Fruit fly (Drosophila melanogaster): ENCODE data around the gene sta.

DNA sequence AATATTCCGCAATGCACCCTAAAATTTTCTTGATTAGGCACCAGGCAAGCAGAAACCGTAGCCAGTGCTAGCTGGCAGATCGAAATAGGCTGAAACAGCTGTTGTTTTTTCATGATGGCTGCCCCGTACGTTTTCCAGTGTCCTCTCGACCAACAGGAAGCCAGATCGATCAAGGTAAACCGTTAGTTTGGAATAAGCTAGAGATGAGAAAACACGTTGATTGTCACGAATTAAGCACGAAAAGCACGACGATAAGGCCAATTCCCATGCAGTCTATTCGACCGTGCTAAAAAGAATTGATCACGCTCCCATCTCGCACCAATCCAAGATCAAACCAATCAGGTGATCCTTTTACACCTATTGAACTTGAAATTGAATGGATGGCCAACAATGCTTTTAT lies 28.4 kb downstream of the sta start:
- TF ChIP-seq CG11723 (GFP tag; optimal IDR thresholded peaks at IDR 0.05) (no peak), CG15601 (tag; optimal IDR thresholded peaks at IDR 0.05) (no peak), fru (optimal IDR thresholded peaks at IDR 0.05) (no peak), slou (GFP tag; optimal IDR thresholded peaks at IDR 0.05) (no peak), CG12942 (GFP tag; optimal IDR thresholded peaks at IDR 0.05) (no peak), CG31441 (GFP tag; IDR thresholded peaks at IDR 0.05) (no peak), CG11398 (GFP tag; optimal IDR thresholded peaks at IDR 0.05) (no peak), so (GFP tag; IDR thresholded peaks at IDR 0.05) (no peak), Dip3 (GFP tag; optimal IDR thresholded peaks at IDR 0.05) (no peak), pan (optimal IDR thresholded peaks at IDR 0.05) (no peak), pan (GFP tag; optimal IDR thresholded peaks at IDR 0.05 in 1 of 2, IDR thresholded peaks at IDR 0.05 in 1 of 2) (no peak), Sry-β (GFP tag; optimal IDR thresholded peaks at IDR 0.05) (no peak), C15 (GFP tag; IDR thresholded peaks at IDR 0.05) (no peak)
